Worm (Caenorhabditis elegans) whole organism, dauer: ENCODE measurements around the gene srg-47.

Source experiments
- unc-62 ChIP-seq: sonication (generic microtip); optimal IDR thresholded peaks from 2 replicates; lab custom pipeline; 2017; ENCODE audit warnings: missing biosample characterization, missing genetic modification reagents, missing genetic modification characterization

The srg-47 gene

ce11 chrV:14545816-14546283 lies 10.2 kb downstream of the srg-47 start, which contains the start of gene rike-1:
TSS of gene rike-1 (minus strand) at chrV:14545866.
- no peak for TF ChIP-seq unc-62 (GFP tag; lab: Kevin White, UChicago)

- no peak for TF ChIP-seq unc-62 (GFP tag; lab: Kevin White, UChicago)
These were observed 13.9 kb downstream of the srg-47 start for ce11 chrV:14542138-14542537.

ce11 chrV:14540932-14541331 lies 15.2 kb downstream of the srg-47 start:
- TF ChIP-seq unc-62 (GFP tag; lab: Kevin White, UChicago), result no peak

ce11 chrV:14539355-14539754 lies 16.7 kb downstream of the srg-47 start:
- TF ChIP-seq unc-62 (GFP tag; lab: Kevin White, UChicago), result no peak

ce11 chrV:14536274-14536673 lies 19.8 kb downstream of the srg-47 start, which contains the start of gene tag-191:
TSS of gene tag-191 (minus strand) at chrV:14536374.
- TF ChIP-seq unc-62 (GFP tag; lab: Kevin White, UChicago), result no peak

- TF ChIP-seq unc-62 (GFP tag; lab: Kevin White, UChicago), result no peak
These were observed 23.7 kb downstream of the srg-47 start for ce11 chrV:14532374-14532773.

ce11 chrV:14530813-14531212 lies 25.3 kb downstream of the srg-47 start, which contains the start of gene kcnl-4:
TSS of gene kcnl-4 (plus strand) at chrV:14531113.
- no peak for TF ChIP-seq unc-62 (GFP tag; lab: Kevin White, UChicago)

ce11 chrV:14527210-14527609 lies 28.9 kb downstream of the srg-47 start:
- no peak for TF ChIP-seq unc-62 (GFP tag; lab: Kevin White, UChicago)

- TF ChIP-seq unc-62 (GFP tag; lab: Kevin White, UChicago), result no peak
These were observed 31.0 kb downstream of the srg-47 start, which contains the start of gene hda-1 for ce11 chrV:14525089-14525488. TSS of gene hda-1 (plus strand) at chrV:14525389.

- no peak for TF ChIP-seq unc-62 (GFP tag; lab: Kevin White, UChicago)
These were observed 32.1 kb downstream of the srg-47 start, which contains the start of gene ril-1 for ce11 chrV:14523788-14524582. TSS of gene ril-1 (minus strand) at chrV:14524129.

- TF ChIP-seq unc-62 (GFP tag; lab: Kevin White, UChicago), result no peak
These were observed 33.0 kb downstream of the srg-47 start, which contains the start of gene C53A5.2 for ce11 chrV:14523105-14523504. TSS of gene C53A5.2 (minus strand) at chrV:14523205.

- no peak for TF ChIP-seq unc-62 (GFP tag; lab: Kevin White, UChicago)
These were observed 33.6 kb downstream of the srg-47 start, which contains the start of gene C53A5.16 for ce11 chrV:14522514-14522913. TSS of gene C53A5.16 (minus strand) at chrV:14522614.

- no peak for TF ChIP-seq unc-62 (GFP tag; lab: Kevin White, UChicago)
These were observed 35.1 kb downstream of the srg-47 start, which contains the start of gene C53A5.17 for ce11 chrV:14521000-14521399. TSS of gene C53A5.17 (minus strand) at chrV:14521100.

ce11 chrV:14519268-14519667 lies 36.8 kb downstream of the srg-47 start, which contains the start of gene R02D5.8:
TSS of gene R02D5.8 (minus strand) at chrV:14519368.
- no peak for TF ChIP-seq unc-62 (GFP tag; lab: Kevin White, UChicago)

ce11 chrV:14518010-14518409 lies 38.1 kb downstream of the srg-47 start, which contains the start of gene R02D5.6:
TSS of gene R02D5.6 (minus strand) at chrV:14518110.
- no peak for TF ChIP-seq unc-62 (GFP tag; lab: Kevin White, UChicago)

ce11 chrV:14510746-14511145 lies 45.3 kb downstream of the srg-47 start, which contains the start of gene R02D5.9:
TSS of gene R02D5.9 (minus strand) at chrV:14511123.
- no peak for TF ChIP-seq unc-62 (GFP tag; lab: Kevin White, UChicago)
